Worm (Caenorhabditis elegans) whole organism, L3 larva: ENCODE data around the gene C46F9.5.

Source experiments
- R02D3.7 ChIP-seq: fragments of 150-350 bp; optimal IDR thresholded peaks from 2 replicates; lab custom pipeline; 2014; ENCODE audit warnings: missing biosample characterization, missing genetic modification characterization
- ZK546.5 ChIP-seq: sonication (generic microtip); optimal IDR thresholded peaks from 2 replicates; lab custom pipeline; 2017; ENCODE audit warnings: missing biosample characterization, missing genetic modification characterization
- aly-2 ChIP-seq: fragments of 150-350 bp; optimal IDR thresholded peaks from 2 replicates; lab custom pipeline; 2014; ENCODE audit warnings: missing biosample characterization, missing genetic modification characterization
- ceh-16 ChIP-seq: sonication (generic microtip); optimal IDR thresholded peaks from 2 replicates; lab custom pipeline; 2017; ENCODE audit warnings: missing biosample characterization, missing genetic modification characterization
- ceh-28 ChIP-seq: fragments of 150-350 bp; optimal IDR thresholded peaks from 2 replicates; lab custom pipeline; 2014; ENCODE audit warnings: missing biosample characterization, missing genetic modification reagents, missing genetic modification characterization
- ceh-9 ChIP-seq: sonication (generic microtip); optimal IDR thresholded peaks from 2 replicates; lab custom pipeline; 2018; ENCODE audit warnings: missing biosample characterization, missing genetic modification characterization
- daf-12 ChIP-seq: fragments of 150-350 bp; optimal IDR thresholded peaks from 2 replicates; lab custom pipeline; 2014; ENCODE audit warnings: missing biosample characterization, missing genetic modification reagents, missing genetic modification characterization
- egl-27 ChIP-seq: sonication (generic microtip); optimal IDR thresholded peaks from 4 replicates; lab custom pipeline; 2017; ENCODE audit warnings: missing biosample characterization, missing genetic modification reagents, missing genetic modification characterization
- egl-5 ChIP-seq: fragments of 150-350 bp; optimal IDR thresholded peaks from 2 replicates; lab custom pipeline; 2017; ENCODE audit warnings: missing biosample characterization, missing genetic modification reagents, missing genetic modification characterization, inconsistent platforms
- elt-1 ChIP-seq: fragments of 150-350 bp; optimal IDR thresholded peaks from 2 replicates; lab custom pipeline; 2014; ENCODE audit warnings: missing biosample characterization, missing genetic modification characterization
- elt-2 ChIP-seq: sonication (generic microtip); optimal IDR thresholded peaks from 2 replicates; lab custom pipeline; 2016; ENCODE audit warnings: missing genetic modification reagents, mild to moderate bottlenecking, missing genetic modification characterization, missing compliant biosample characterization
- elt-3 ChIP-seq, 3 experiments: fragments of 150-350 bp in 1 of 3; sonication (generic microtip) in 2 of 3; optimal IDR thresholded peaks; 2 replicates in 2 of 3; 4 replicates in 1 of 3; lab custom pipeline; 2014 to 2017; ENCODE audit warnings: missing biosample characterization in 3 of 3, missing genetic modification characterization in 3 of 3
- eor-1 ChIP-seq, 2 experiments: fragments of 150-350 bp; optimal IDR thresholded peaks; 2 replicates each; lab custom pipeline; 2014 to 2018; ENCODE audit warnings: missing biosample characterization in 2 of 2, missing genetic modification characterization in 2 of 2
- fkh-10 ChIP-seq: sonication (generic microtip); optimal IDR thresholded peaks from 2 replicates; lab custom pipeline; 2017; ENCODE audit warnings: missing biosample characterization, missing genetic modification reagents, missing genetic modification characterization
- fos-1 ChIP-seq: fragments of 150-350 bp; optimal IDR thresholded peaks from 2 replicates; lab custom pipeline; 2014; ENCODE audit warnings: missing biosample characterization, missing genetic modification characterization
- hmg-11 ChIP-seq: sonication (generic microtip); optimal IDR thresholded peaks from 2 replicates; lab custom pipeline; 2016; ENCODE audit warnings: missing genetic modification characterization, missing compliant biosample characterization
- jun-1 ChIP-seq: fragments of 150-350 bp; optimal IDR thresholded peaks from 2 replicates; lab custom pipeline; 2014; ENCODE audit warnings: missing biosample characterization, missing genetic modification reagents, missing genetic modification characterization
- mdl-1 ChIP-seq: fragments of 150-350 bp; optimal IDR thresholded peaks from 2 replicates; lab custom pipeline; 2014; ENCODE audit warnings: missing biosample characterization, missing genetic modification characterization
- mml-1 ChIP-seq: fragments of 150-350 bp; sonication (generic microtip); optimal IDR thresholded peaks from 3 replicates; lab custom pipeline; 2014; ENCODE audit warnings: missing biosample characterization, missing genetic modification characterization
- nfya-1 ChIP-seq: sonication (generic microtip); optimal IDR thresholded peaks from 2 replicates; lab custom pipeline; 2017; ENCODE audit warnings: missing genetic modification characterization, mild to moderate bottlenecking, missing compliant biosample characterization, antibody characterized with exemption, moderate library complexity; ENCODE audit not compliant: insufficient read depth
- nhr-11 ChIP-seq: fragments of 150-350 bp; optimal IDR thresholded peaks from 2 replicates; lab custom pipeline; 2014; ENCODE audit warnings: missing biosample characterization, missing genetic modification characterization
- nhr-23 ChIP-seq: fragments of 150-350 bp; optimal IDR thresholded peaks from 2 replicates; lab custom pipeline; 2014; ENCODE audit warnings: missing biosample characterization, missing genetic modification reagents, missing genetic modification characterization
- nhr-25 ChIP-seq: sonication (generic microtip); optimal IDR thresholded peaks from 2 replicates; lab custom pipeline; 2017; ENCODE audit warnings: missing biosample characterization, missing genetic modification characterization
- nhr-28 ChIP-seq: fragments of 150-350 bp; optimal IDR thresholded peaks from 2 replicates; lab custom pipeline; 2014; ENCODE audit warnings: missing biosample characterization, missing genetic modification characterization
- nhr-43 ChIP-seq: sonication (generic microtip); optimal IDR thresholded peaks from 2 replicates; lab custom pipeline; 2016; ENCODE audit warnings: mild to moderate bottlenecking, missing genetic modification characterization, missing compliant biosample characterization; ENCODE audit not compliant: poor library complexity, severe bottlenecking
- nhr-67 ChIP-seq: fragments of 150-350 bp; optimal IDR thresholded peaks from 2 replicates; lab custom pipeline; 2014; ENCODE audit warnings: missing biosample characterization, missing genetic modification characterization
- nhr-76 ChIP-seq: fragments of 150-350 bp; sonication (generic microtip); optimal IDR thresholded peaks from 5 replicates; lab custom pipeline; 2014; ENCODE audit warnings: missing biosample characterization, missing genetic modification characterization
- nhr-77 ChIP-seq: fragments of 150-350 bp; optimal IDR thresholded peaks from 2 replicates; lab custom pipeline; 2014; ENCODE audit warnings: missing biosample characterization, missing genetic modification characterization
- pha-4 ChIP-seq: fragments of 150-350 bp; optimal IDR thresholded peaks from 2 replicates; lab custom pipeline; 2014; ENCODE audit warnings: missing biosample characterization, missing genetic modification reagents, missing genetic modification characterization
- pqm-1 ChIP-seq: fragments of 150-350 bp; optimal IDR thresholded peaks from 2 replicates; lab custom pipeline; 2017; ENCODE audit warnings: missing biosample characterization, missing genetic modification characterization, inconsistent platforms
- sea-2 ChIP-seq: fragments of 150-350 bp; sonication (generic microtip); optimal IDR thresholded peaks from 4 replicates; lab custom pipeline; 2014; ENCODE audit warnings: missing biosample characterization, missing genetic modification reagents, missing genetic modification characterization
- skn-1 ChIP-seq: fragments of 150-350 bp; optimal IDR thresholded peaks from 2 replicates; lab custom pipeline; 2014; ENCODE audit warnings: missing biosample characterization, missing genetic modification characterization
- snpc-4 ChIP-seq: fragments of 150-350 bp; optimal IDR thresholded peaks from 2 replicates; lab custom pipeline; 2014; ENCODE audit warnings: missing biosample characterization, missing genetic modification characterization
- tbx-2 ChIP-seq: sonication (generic microtip); optimal IDR thresholded peaks from 2 replicates; lab custom pipeline; 2016; ENCODE audit warnings: mild to moderate bottlenecking, missing genetic modification characterization, missing compliant biosample characterization
- unc-62 ChIP-seq: fragments of 150-350 bp; sonication (generic microtip); optimal IDR thresholded peaks from 4 replicates; lab custom pipeline; 2014; ENCODE audit warnings: missing biosample characterization, missing genetic modification reagents, missing genetic modification characterization
- ztf-11 ChIP-seq: fragments of 150-350 bp; optimal IDR thresholded peaks from 2 replicates; lab custom pipeline; 2014; ENCODE audit warnings: missing biosample characterization, missing genetic modification characterization
- ztf-4 ChIP-seq: fragments of 150-350 bp; optimal IDR thresholded peaks from 2 replicates; lab custom pipeline; 2014; ENCODE audit warnings: missing biosample characterization, missing genetic modification characterization

Gene C46F9.5

ce11 chrII:1895762-1896161 is 384 bp downstream of the C46F9.5 start, which contains the start of gene math-25:
math-25 (plus strand) TSS chrII:1896062.
- TF ChIP-seq nhr-67 (no peak), nhr-28 (no peak), elt-3 (tag; optimal IDR thresholded peaks at IDR 0.05; lab: Kevin White, UChicago) (no peak), ceh-9 (no peak), snpc-4 (tag; lab: Kevin White, UChicago) (no peak), nhr-23 (tag; lab: Kevin White, UChicago) (no peak), ZK546.5 (no peak), ztf-11 (tag; lab: Kevin White, UChicago) (no peak), nfya-1 (no peak), fos-1 (tag; lab: Kevin White, UChicago) (no peak), nhr-43 (no peak), elt-1 (no peak), eor-1 (tag; optimal IDR thresholded peaks at IDR 0.05; lab: Kevin White, UChicago) (no peak), egl-27 (no peak), egl-5 (tag; lab: Kevin White, UChicago) (no peak), pqm-1 (tag; lab: Kevin White, UChicago) (no peak), unc-62 (no peak), pha-4 (tag; lab: Kevin White, UChicago) (no peak)

- TF ChIP-seq fos-1 (tag; lab: Kevin White, UChicago), result no peak
- peak; percentile 19 for TF ChIP-seq elt-2 (tag; lab: Kevin White, UChicago)
Measured at ce11 chrII:1897936-1898335, 2.6 kb downstream of the C46F9.5 start, which contains the start of gene C46F9.6. C46F9.6 (plus strand) TSS chrII:1898236.

ce11 chrII:1899934-1900333 is 4.6 kb downstream of the C46F9.5 start, which contains the start of gene math-24:
math-24 (plus strand) TSS chrII:1900234.
- TF ChIP-seq fkh-10 (no peak), elt-3 (tag; optimal IDR thresholded peaks at IDR 0.05; lab: Kevin White, UChicago) (no peak), ztf-11 (tag; lab: Kevin White, UChicago) (no peak), ceh-16 (tag; lab: Kevin White, UChicago) (no peak), sea-2 (GFP tag; lab: Kevin White, UChicago) (no peak), R02D3.7 (no peak), nhr-77 (no peak), mdl-1 (no peak), elt-1 (no peak), pha-4 (tag; lab: Kevin White, UChicago) (no peak), nhr-28 (no peak), nhr-11 (tag; lab: Kevin White, UChicago) (no peak), mml-1 (tag; lab: Kevin White, UChicago) (no peak), daf-12 (no peak), nhr-25 (no peak), aly-2 (tag; lab: Kevin White, UChicago) (no peak), ztf-4 (tag; lab: Kevin White, UChicago) (no peak), ceh-9 (no peak)

- TF ChIP-seq jun-1 (tag; lab: Kevin White, UChicago) (no peak), R02D3.7 (no peak), nhr-43 (no peak), skn-1 (no peak), pha-4 (tag; lab: Kevin White, UChicago) (no peak), mdl-1 (no peak), daf-12 (no peak), nhr-76 (tag; lab: Kevin White, UChicago) (no peak), ceh-28 (tag; lab: Kevin White, UChicago) (no peak), unc-62 (no peak), elt-1 (no peak), elt-3 (tag; optimal IDR thresholded peaks at IDR 0.05; lab: Kevin White, UChicago) (no peak), nhr-77 (no peak)
Measured at ce11 chrII:1901981-1902380, 6.6 kb downstream of the C46F9.5 start, which contains the start of gene math-23. math-23 (plus strand) TSS chrII:1902281.

ce11 chrII:1905104-1905503 is 9.7 kb downstream of the C46F9.5 start, which contains the start of gene math-22:
math-22 (plus strand) TSS chrII:1905404.
- peak; percentile 16 for TF ChIP-seq pqm-1 (tag; lab: Kevin White, UChicago)
- TF ChIP-seq ceh-16 (tag; lab: Kevin White, UChicago), result no peak
- no peak for TF ChIP-seq hmg-11 (tag; lab: Kevin White, UChicago)
- no peak for TF ChIP-seq jun-1 (tag; lab: Kevin White, UChicago)
- TF ChIP-seq nhr-23 (tag; lab: Kevin White, UChicago), result no peak
- TF ChIP-seq tbx-2 (tag; lab: Kevin White, UChicago), result no peak
